Worm (Caenorhabditis elegans) whole organism, late embryonic: ENCODE results near the gene E02C12.9.

Experiments used
- C08G9.2 ChIP-seq: sonication (generic microtip); optimal IDR thresholded peaks from 2 replicates; lab custom pipeline; 2016; ENCODE audit warnings: mild to moderate bottlenecking, missing genetic modification characterization, moderate library complexity, missing compliant biosample characterization
- F13H6.1 ChIP-seq: sonication (generic microtip); optimal IDR thresholded peaks from 2 replicates; lab custom pipeline; 2016; ENCODE audit warnings: missing genetic modification characterization, missing compliant biosample characterization
- K09A11.1 ChIP-seq: sonication (generic microtip); optimal IDR thresholded peaks from 2 replicates; lab custom pipeline; 2017; ENCODE audit warnings: antibody characterized with exemption, mild to moderate bottlenecking, missing genetic modification characterization, missing compliant biosample characterization; ENCODE audit not compliant: insufficient read depth
- T23F11.4 ChIP-seq: fragments of 200-800 bp; sonication (Bioruptor generic); optimal IDR thresholded peaks from 2 replicates; lab custom pipeline; 2018; ENCODE audit warnings: mild to moderate bottlenecking, missing genetic modification characterization, missing compliant biosample characterization
- Y22D7AL.16 ChIP-seq: sonication (generic microtip); optimal IDR thresholded peaks from 2 replicates; lab custom pipeline; 2016; ENCODE audit warnings: missing genetic modification characterization, missing compliant biosample characterization
- ceh-18 ChIP-seq: sonication (generic microtip); optimal IDR thresholded peaks from 2 replicates; lab custom pipeline; 2016; ENCODE audit warnings: missing genetic modification characterization, missing compliant biosample characterization
- ceh-19 ChIP-seq: fragments of 200-800 bp; sonication (Bioruptor generic); optimal IDR thresholded peaks from 2 replicates; lab custom pipeline; 2018; ENCODE audit warnings: mild to moderate bottlenecking, missing genetic modification characterization, missing compliant biosample characterization
- ceh-22 ChIP-seq: sonication (generic microtip); optimal IDR thresholded peaks from 2 replicates; lab custom pipeline; 2017; ENCODE audit warnings: missing biosample characterization, missing genetic modification characterization
- ceh-24 ChIP-seq: sonication (generic microtip); optimal IDR thresholded peaks from 2 replicates; lab custom pipeline; 2016; ENCODE audit warnings: mild to moderate bottlenecking, missing genetic modification characterization, missing compliant biosample characterization
- ceh-30 ChIP-seq: fragments of 150-350 bp; optimal IDR thresholded peaks from 2 replicates; lab custom pipeline; 2014; ENCODE audit warnings: missing biosample characterization, missing genetic modification characterization
- ceh-48 ChIP-seq: sonication (generic microtip); optimal IDR thresholded peaks from 2 replicates; lab custom pipeline; 2016; ENCODE audit warnings: missing genetic modification characterization, inconsistent platforms, missing compliant biosample characterization
- ceh-6 ChIP-seq: fragments of 200-800 bp; sonication (Bioruptor generic); optimal IDR thresholded peaks from 2 replicates; lab custom pipeline; 2018; ENCODE audit warnings: mild to moderate bottlenecking, missing genetic modification characterization, missing compliant biosample characterization
- ceh-9 ChIP-seq: sonication (generic microtip); optimal IDR thresholded peaks from 2 replicates; lab custom pipeline; 2016; ENCODE audit warnings: mild to moderate bottlenecking, missing genetic modification characterization, inconsistent platforms, missing compliant biosample characterization
- che-1 ChIP-seq: sonication (generic microtip); optimal IDR thresholded peaks from 2 replicates; lab custom pipeline; 2016; ENCODE audit warnings: mild to moderate bottlenecking, missing genetic modification characterization, missing compliant biosample characterization
- elt-2 ChIP-seq: sonication (generic microtip); optimal IDR thresholded peaks from 2 replicates; lab custom pipeline; 2016; ENCODE audit warnings: missing genetic modification reagents, missing genetic modification characterization, missing compliant biosample characterization
- ets-4 ChIP-seq: sonication (generic microtip); optimal IDR thresholded peaks from 2 replicates; lab custom pipeline; 2016; ENCODE audit warnings: missing genetic modification characterization, missing compliant biosample characterization
- eyg-1 ChIP-seq: sonication (generic microtip); optimal IDR thresholded peaks from 2 replicates; lab custom pipeline; 2016; ENCODE audit warnings: missing genotype, missing genetic modification characterization, missing compliant biosample characterization
- fkh-10 ChIP-seq: fragments of 150-350 bp; optimal IDR thresholded peaks from 2 replicates; lab custom pipeline; 2014; ENCODE audit warnings: missing biosample characterization, missing genetic modification reagents, missing genetic modification characterization
- hlh-13 ChIP-seq: fragments of 200-800 bp; sonication (Bioruptor generic); optimal IDR thresholded peaks from 2 replicates; lab custom pipeline; 2018; ENCODE audit warnings: mild to moderate bottlenecking, missing genetic modification characterization, missing compliant biosample characterization
- hlh-15 ChIP-seq: sonication (generic microtip); optimal IDR thresholded peaks from 2 replicates; lab custom pipeline; 2016; ENCODE audit warnings: missing genetic modification characterization, missing compliant biosample characterization
- hlh-30 ChIP-seq: sonication (generic microtip); optimal IDR thresholded peaks from 2 replicates; lab custom pipeline; 2017; ENCODE audit warnings: antibody characterized with exemption, missing genetic modification characterization, missing compliant biosample characterization; ENCODE audit not compliant: insufficient read depth
- lim-6 ChIP-seq: sonication (generic microtip); optimal IDR thresholded peaks from 2 replicates; lab custom pipeline; 2016; ENCODE audit warnings: missing genetic modification characterization, missing compliant biosample characterization
- lin-11 ChIP-seq: fragments of 200-800 bp; sonication (Bioruptor generic); optimal IDR thresholded peaks from 2 replicates; lab custom pipeline; 2018; ENCODE audit warnings: mild to moderate bottlenecking, missing genetic modification characterization, missing compliant biosample characterization
- madf-2 ChIP-seq: sonication (generic microtip); optimal IDR thresholded peaks from 2 replicates; lab custom pipeline; 2017; ENCODE audit warnings: missing genetic modification characterization, missing compliant biosample characterization
- nfya-1 ChIP-seq: sonication (generic microtip); optimal IDR thresholded peaks from 2 replicates; lab custom pipeline; 2017; ENCODE audit warnings: missing genetic modification characterization, mild to moderate bottlenecking, missing compliant biosample characterization, antibody characterized with exemption, moderate library complexity
- nhr-11 ChIP-seq: fragments of 150-350 bp; optimal IDR thresholded peaks from 2 replicates; lab custom pipeline; 2014; ENCODE audit warnings: missing biosample characterization, missing genetic modification characterization
- odd-2 ChIP-seq: sonication (generic microtip); optimal IDR thresholded peaks from 2 replicates; lab custom pipeline; 2017; ENCODE audit warnings: antibody characterized with exemption, mild to moderate bottlenecking, missing genetic modification characterization, missing compliant biosample characterization
- pag-3 ChIP-seq: sonication (generic microtip); optimal IDR thresholded peaks from 2 replicates; lab custom pipeline; 2016; ENCODE audit warnings: missing compliant biosample characterization, missing genetic modification characterization, borderline replicate concordance
- pat-9 ChIP-seq: fragments of 200-800 bp; sonication (Bioruptor generic); optimal IDR thresholded peaks from 2 replicates; lab custom pipeline; 2018; ENCODE audit warnings: mild to moderate bottlenecking, missing genetic modification characterization, moderate library complexity, missing compliant biosample characterization
- pax-1 ChIP-seq: fragments of 150-350 bp; optimal IDR thresholded peaks from 2 replicates; lab custom pipeline; 2014; ENCODE audit warnings: missing biosample characterization, missing genetic modification characterization
- pha-4 ChIP-seq: fragments of 150-350 bp; optimal IDR thresholded peaks from 2 replicates; lab custom pipeline; 2018; ENCODE audit warnings: missing biosample characterization, missing genetic modification reagents, missing genetic modification characterization
- pros-1 ChIP-seq: fragments of 150-350 bp; optimal IDR thresholded peaks from 2 replicates; lab custom pipeline; 2014; ENCODE audit warnings: missing biosample characterization, missing genetic modification reagents, missing genetic modification characterization
- ref-2 ChIP-seq: sonication (generic microtip); optimal IDR thresholded peaks from 2 replicates; lab custom pipeline; 2016; ENCODE audit warnings: missing genetic modification characterization, missing compliant biosample characterization
- rnt-1 ChIP-seq: sonication (generic microtip); optimal IDR thresholded peaks from 2 replicates; lab custom pipeline; 2016; ENCODE audit warnings: missing genetic modification characterization, missing compliant biosample characterization
- sdc-2 ChIP-seq: sonication (generic microtip); optimal IDR thresholded peaks from 2 replicates; lab custom pipeline; 2016; ENCODE audit warnings: missing genotype, missing genetic modification characterization, missing compliant biosample characterization
- sox-4 ChIP-seq: sonication (generic microtip); optimal IDR thresholded peaks from 2 replicates; lab custom pipeline; 2017; ENCODE audit warnings: mild to moderate bottlenecking, missing genetic modification characterization, inconsistent platforms, missing compliant biosample characterization
- syd-9 ChIP-seq: sonication (generic microtip); optimal IDR thresholded peaks from 2 replicates; lab custom pipeline; 2016; ENCODE audit warnings: mild to moderate bottlenecking, missing genetic modification characterization, moderate library complexity, missing compliant biosample characterization
- tbx-2 ChIP-seq: sonication (generic microtip); optimal IDR thresholded peaks from 2 replicates; lab custom pipeline; 2016; ENCODE audit warnings: missing genetic modification characterization, missing compliant biosample characterization
- tbx-7 ChIP-seq: sonication (generic microtip); optimal IDR thresholded peaks from 2 replicates; lab custom pipeline; 2016; ENCODE audit warnings: missing genotype, missing genetic modification characterization, missing compliant biosample characterization
- ttx-3 ChIP-seq: sonication (generic microtip); optimal IDR thresholded peaks from 2 replicates; lab custom pipeline; 2016; ENCODE audit warnings: missing genetic modification reagents, missing genetic modification characterization, missing compliant biosample characterization
- unc-3 ChIP-seq, 2 experiments: fragments of 200-800 bp in 1 of 2; sonication (Bioruptor generic) in 1 of 2; sonication (generic microtip) in 1 of 2; conservative IDR thresholded peaks in 1 of 2; optimal IDR thresholded peaks in 1 of 2; 2 replicates each; pipeline versions ENCODE4 v1.3.6 to Lab custom; 2016 to 2022; ENCODE audit warnings: missing compliant biosample characterization in 2 of 2, missing genetic modification characterization in 2 of 2, missing genetic modification reagents in 1 of 2
- unc-42 ChIP-seq: sonication (generic microtip); optimal IDR thresholded peaks from 2 replicates; lab custom pipeline; 2016; ENCODE audit warnings: missing genotype, missing genetic modification characterization, missing compliant biosample characterization
- unc-55 ChIP-seq: sonication (generic microtip); optimal IDR thresholded peaks from 2 replicates; lab custom pipeline; 2017; ENCODE audit warnings: missing biosample characterization, missing genetic modification reagents, missing genetic modification characterization
- unc-86 ChIP-seq: sonication (generic microtip); optimal IDR thresholded peaks from 2 replicates; lab custom pipeline; 2016; ENCODE audit warnings: missing genetic modification characterization, missing compliant biosample characterization
- zip-5 ChIP-seq: sonication (generic microtip); optimal IDR thresholded peaks from 2 replicates; lab custom pipeline; 2016; ENCODE audit warnings: missing genetic modification characterization, missing compliant biosample characterization
- ztf-16 ChIP-seq: sonication (generic microtip); optimal IDR thresholded peaks from 2 replicates; lab custom pipeline; 2017; ENCODE audit warnings: missing genetic modification characterization, missing compliant biosample characterization

E02C12.9 gene

DNA sequence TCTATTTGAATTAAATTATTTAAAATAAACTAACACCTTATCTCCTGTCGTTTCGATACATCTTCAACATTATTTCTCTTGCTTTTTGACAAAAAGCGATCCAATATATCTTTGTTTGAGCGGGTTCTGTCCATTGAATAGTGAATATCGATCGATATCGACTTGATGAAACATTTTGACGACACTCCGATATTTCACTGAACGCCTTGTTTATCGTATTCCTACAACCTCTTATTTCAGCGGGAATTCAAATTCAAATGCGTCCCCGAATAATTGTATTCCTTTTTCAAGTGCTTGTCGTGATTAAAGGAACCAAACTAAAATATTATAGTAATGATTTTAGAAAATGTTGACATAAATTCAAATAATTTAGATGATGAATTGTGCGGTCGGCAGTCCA lies 28.5 kb downstream of the E02C12.9 start, which contains the start of the genes K07B1.7 and try-5:
Gene K07B1.7 (minus strand): TSS at position 159 of the 400 bp plus-strand sequence.
Gene try-5 (plus strand): TSS at position 241 of the 400 bp plus-strand sequence.
- no peak for TF ChIP-seq madf-2 (tag; lab: Kevin White, UChicago)
- TF ChIP-seq ceh-48 (tag; lab: Kevin White, UChicago), result peak; percentile 77
- no peak for TF ChIP-seq che-1 (tag; lab: Kevin White, UChicago)
- TF ChIP-seq unc-55, result no peak
- no peak for TF ChIP-seq C08G9.2 (tag; lab: Kevin White, UChicago)
- no peak for TF ChIP-seq ceh-6 (GFP tag; lab: Kevin White, UChicago)
- TF ChIP-seq nfya-1 (tag; lab: Kevin White, UChicago), result peak; percentile 21
- no peak for TF ChIP-seq lin-11 (tag; lab: Kevin White, UChicago)
- TF ChIP-seq pat-9 (tag; lab: Kevin White, UChicago), result no peak
- no peak for TF ChIP-seq pha-4 (tag; lab: Kevin White, UChicago)
- no peak for TF ChIP-seq ttx-3 (tag; lab: Kevin White, UChicago)
- peak; percentile 3 for TF ChIP-seq hlh-30 (tag; lab: Kevin White, UChicago)
- no peak for TF ChIP-seq sdc-2 (tag; lab: Kevin White, UChicago)
- TF ChIP-seq T23F11.4 (GFP tag; lab: Kevin White, UChicago), result no peak
- no peak for TF ChIP-seq F13H6.1 (tag; lab: Kevin White, UChicago)
- no peak for TF ChIP-seq pros-1 (tag; lab: Kevin White, UChicago)
- TF ChIP-seq hlh-13 (GFP tag; lab: Kevin White, UChicago), result no peak
- TF ChIP-seq pax-1 (tag; lab: Kevin White, UChicago), result peak; percentile 47
- TF ChIP-seq unc-42 (tag; lab: Kevin White, UChicago), result peak; percentile 41
- TF ChIP-seq lim-6 (tag; lab: Kevin White, UChicago), result no peak
- no peak for TF ChIP-seq zip-5
- TF ChIP-seq ztf-16 (tag; lab: Kevin White, UChicago), result no peak
- no peak for TF ChIP-seq ceh-9 (tag; lab: Kevin White, UChicago)
- no peak for TF ChIP-seq ref-2 (tag; lab: Kevin White, UChicago)
- TF ChIP-seq ceh-22 (tag; lab: Kevin White, UChicago), result no peak
- TF ChIP-seq ceh-30, result no peak
- TF ChIP-seq ceh-18 (tag; lab: Kevin White, UChicago), result no peak
- no peak for TF ChIP-seq K09A11.1 (tag; lab: Kevin White, UChicago)
- no peak for TF ChIP-seq elt-2 (tag; lab: Kevin White, UChicago)
- TF ChIP-seq ceh-19 (GFP tag; lab: Kevin White, UChicago), result no peak

DNA sequence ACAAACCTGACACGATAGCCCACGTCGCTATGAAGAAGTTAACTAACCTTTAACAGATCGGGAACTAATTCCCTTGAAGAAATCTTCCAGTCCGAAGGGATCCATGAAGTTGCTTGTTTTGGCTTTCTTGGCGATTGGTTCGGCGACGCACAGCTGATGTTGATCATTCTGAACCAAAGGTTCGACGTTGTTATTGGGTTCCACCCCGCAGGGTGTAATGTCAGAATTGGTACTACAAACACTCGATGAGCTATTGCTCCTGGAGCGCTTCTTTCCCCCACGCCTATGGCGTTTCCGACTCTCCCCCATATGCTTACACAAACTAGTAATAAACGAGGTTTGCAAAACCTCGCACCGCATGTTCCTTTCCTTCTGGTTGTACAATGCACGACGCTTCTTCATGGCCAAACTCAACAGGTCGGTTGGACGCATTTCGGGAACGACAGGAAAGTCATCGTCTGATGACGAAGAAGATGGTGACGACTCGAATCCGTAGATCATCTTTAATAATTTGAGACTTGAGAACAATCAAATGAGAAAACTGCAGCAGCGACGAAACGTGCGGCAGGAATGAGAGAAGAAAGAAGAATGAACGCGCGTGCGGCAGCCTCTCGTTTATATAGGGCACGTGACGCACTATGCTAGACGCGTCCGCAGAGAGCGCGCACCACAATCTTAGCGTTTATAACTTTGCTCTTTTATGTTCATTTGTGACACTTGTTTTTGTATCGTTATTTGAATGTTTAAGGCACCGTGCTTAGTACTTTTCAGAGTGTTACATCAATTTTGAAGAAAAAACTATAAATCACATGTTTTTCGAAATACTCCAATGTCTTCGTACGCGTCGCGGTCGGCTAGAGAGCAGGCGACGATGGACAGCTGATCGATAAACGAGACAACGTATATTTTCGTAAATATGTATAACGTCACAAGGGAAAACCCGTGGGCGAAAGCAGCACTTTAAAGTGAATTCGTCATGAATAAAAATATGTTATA lies 31.4 kb downstream of the E02C12.9 start, which contains the start of gene tos-1:
Gene tos-1 (minus strand): TSS at position 575 of the 996 bp plus-strand sequence.
- TF ChIP-seq pha-4 (tag; lab: Kevin White, UChicago) (no peak), F13H6.1 (tag; lab: Kevin White, UChicago) (peak; percentile 89), ceh-19 (GFP tag; lab: Kevin White, UChicago) (peak; percentile 87), ttx-3 (tag; lab: Kevin White, UChicago) (peak; percentile 75), Y22D7AL.16 (tag; lab: Kevin White, UChicago) (peak; percentile 71), fkh-10 (GFP tag; lab: Kevin White, UChicago) (peak; percentile 67), madf-2 (tag; lab: Kevin White, UChicago) (peak; percentile 91), syd-9 (peak; percentile 95), eyg-1 (tag; lab: Kevin White, UChicago) (peak; percentile 75), ceh-18 (tag; lab: Kevin White, UChicago) (peak; percentile 100), sox-4 (tag; lab: Kevin White, UChicago) (peak; percentile 76), tbx-2 (tag; lab: Kevin White, UChicago) (peak; percentile 99), hlh-30 (tag; lab: Kevin White, UChicago) (peak; percentile 100), ref-2 (tag; lab: Kevin White, UChicago) (peak; percentile 100), odd-2 (tag; lab: Kevin White, UChicago) (no peak), ceh-24 (tag; lab: Kevin White, UChicago) (peak; percentile 60), unc-3 (GFP tag; conservative IDR thresholded peaks at IDR 0.05; lab: Robert Waterston, UW) (no peak; the same call in 1 of the 2 replicates), unc-3 (tag; optimal IDR thresholded peaks at IDR 0.05; lab: Kevin White, UChicago) (peak; percentile 96), ets-4 (peak; percentile 93), sdc-2 (tag; lab: Kevin White, UChicago) (peak; percentile 83), tbx-7 (tag; lab: Kevin White, UChicago) (peak; percentile 57), nhr-11 (tag; lab: Kevin White, UChicago) (no peak), rnt-1 (tag; lab: Kevin White, UChicago) (peak; percentile 99), hlh-15 (tag; lab: Kevin White, UChicago) (no peak), unc-55 (peak; percentile 94), unc-86 (tag; lab: Kevin White, UChicago) (peak; percentile 95), pag-3 (peak; percentile 88)
